Fruit fly (Drosophila melanogaster) whole organism, wandering third instar larva: ENCODE measurements around the gene CG31139.

Experiments
- HLH106 ChIP-seq: fragments of 200-800 bp; optimal IDR thresholded peaks from 3 replicates; lab custom pipeline; 2019; ENCODE audit warnings: missing biosample characterization, mild to moderate bottlenecking, missing genetic modification characterization, moderate library complexity
- dl ChIP-seq, 2 experiments: fragments of 175-275, 200-275 bp in 1 of 2; fragments of 200-275 bp in 1 of 2; sonication (Bioruptor generic); optimal IDR thresholded peaks; lab custom pipeline; 2018; ENCODE audit warnings: mild to moderate bottlenecking in 2 of 2, missing biosample characterization in 2 of 2, missing genetic modification characterization in 2 of 2, moderate library complexity in 2 of 2; ENCODE audit not compliant: partially characterized antibody in 2 of 2, insufficient read depth in 1 of 2
- ey ChIP-seq: fragments of 200-800 bp; sonication (Bioruptor generic); optimal IDR thresholded peaks from 2 replicates; lab custom pipeline; 2016; ENCODE audit warnings: missing biosample characterization, missing genetic modification characterization
- tai ChIP-seq: sonication (Bioruptor generic); optimal IDR thresholded peaks from 2 replicates; lab custom pipeline; 2016; ENCODE audit warnings: missing biosample characterization, missing genetic modification characterization

DNA sequence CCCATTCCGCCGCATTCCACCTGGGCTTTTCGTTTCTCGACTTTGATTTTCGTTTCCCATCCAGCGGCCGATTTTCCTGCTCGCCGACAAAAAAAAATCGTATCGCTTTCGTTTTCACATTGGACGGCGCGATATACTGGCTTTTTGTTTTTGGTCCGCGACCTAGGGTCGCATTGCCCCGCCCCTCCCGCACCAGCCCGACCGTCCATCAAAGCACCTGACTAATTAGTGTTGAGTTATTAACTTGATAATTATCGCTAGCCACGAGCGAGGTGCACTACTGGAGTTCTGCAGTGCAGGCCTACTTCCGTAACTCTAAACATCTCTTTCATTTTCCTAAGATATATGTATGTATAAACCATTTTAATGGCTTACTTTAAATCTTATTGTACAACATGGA is 2.8 kb upstream of the CG31139 start:
- TF ChIP-seq tai (GFP tag; lab: Kevin White, UChicago) (no peak), dl (GFP tag; optimal IDR thresholded peaks at IDR 0.05; lab: Kevin White, UChicago; ENCODE audit: insufficient read depth in 1 of 2, partially characterized antibody in 2 of 2) (no peak), HLH106 (no peak), ey (no peak)
